Worm (Caenorhabditis elegans) whole organism, late embryonic: ENCODE results near the gene ges-1.

Experiments used
- ceh-19 ChIP-seq: fragments of 200-800 bp; sonication (Bioruptor generic); optimal IDR thresholded peaks from 2 replicates; lab custom pipeline; 2018; ENCODE audit warnings: mild to moderate bottlenecking, missing genetic modification characterization, missing compliant biosample characterization
- ceh-48 ChIP-seq: sonication (generic microtip); optimal IDR thresholded peaks from 2 replicates; lab custom pipeline; 2016; ENCODE audit warnings: missing genetic modification characterization, inconsistent platforms, missing compliant biosample characterization
- dve-1 ChIP-seq: sonication (generic microtip); optimal IDR thresholded peaks from 2 replicates; lab custom pipeline; 2017; ENCODE audit warnings: antibody characterized with exemption, mild to moderate bottlenecking, missing genetic modification characterization, missing compliant biosample characterization
- ets-4 ChIP-seq: sonication (generic microtip); optimal IDR thresholded peaks from 2 replicates; lab custom pipeline; 2016; ENCODE audit warnings: missing genetic modification characterization, missing compliant biosample characterization
- fkh-10 ChIP-seq: fragments of 150-350 bp; optimal IDR thresholded peaks from 2 replicates; lab custom pipeline; 2014; ENCODE audit warnings: missing biosample characterization, missing genetic modification reagents, missing genetic modification characterization
- fkh-6 ChIP-seq: sonication (generic microtip); optimal IDR thresholded peaks from 2 replicates; lab custom pipeline; 2016; ENCODE audit warnings: missing genetic modification characterization, missing compliant biosample characterization
- lin-11 ChIP-seq: fragments of 200-800 bp; sonication (Bioruptor generic); optimal IDR thresholded peaks from 2 replicates; lab custom pipeline; 2018; ENCODE audit warnings: mild to moderate bottlenecking, missing genetic modification characterization, missing compliant biosample characterization
- madf-2 ChIP-seq: sonication (generic microtip); optimal IDR thresholded peaks from 2 replicates; lab custom pipeline; 2017; ENCODE audit warnings: missing genetic modification characterization, missing compliant biosample characterization
- nhr-11 ChIP-seq: fragments of 150-350 bp; optimal IDR thresholded peaks from 2 replicates; lab custom pipeline; 2014; ENCODE audit warnings: missing biosample characterization, missing genetic modification characterization
- pha-4 ChIP-seq: fragments of 150-350 bp; optimal IDR thresholded peaks from 2 replicates; lab custom pipeline; 2018; ENCODE audit warnings: missing biosample characterization, missing genetic modification reagents, missing genetic modification characterization
- ref-2 ChIP-seq: sonication (generic microtip); optimal IDR thresholded peaks from 2 replicates; lab custom pipeline; 2016; ENCODE audit warnings: missing genetic modification characterization, missing compliant biosample characterization
- tbx-2 ChIP-seq: sonication (generic microtip); optimal IDR thresholded peaks from 2 replicates; lab custom pipeline; 2016; ENCODE audit warnings: missing genetic modification characterization, missing compliant biosample characterization
- unc-42 ChIP-seq: sonication (generic microtip); optimal IDR thresholded peaks from 2 replicates; lab custom pipeline; 2016; ENCODE audit warnings: missing genotype, missing genetic modification characterization, missing compliant biosample characterization

DNA sequence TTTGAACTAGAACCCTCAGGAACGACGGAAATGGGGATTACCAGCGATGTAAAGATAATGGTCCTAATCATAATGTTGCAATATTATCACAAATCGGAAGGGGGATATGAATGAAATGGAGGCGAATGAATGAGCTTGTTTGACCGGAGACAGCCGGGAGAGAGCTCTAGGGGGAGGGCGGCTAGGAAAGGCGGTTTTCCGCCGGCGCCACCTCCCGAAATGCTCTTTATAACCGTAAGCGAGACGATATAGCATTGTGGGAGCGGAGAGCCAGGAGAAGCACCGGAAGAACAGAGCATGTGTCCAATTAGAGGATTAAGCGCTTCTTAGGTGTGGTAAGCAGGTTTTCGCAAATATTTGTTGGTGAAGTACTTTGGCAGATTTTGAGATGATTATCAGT is 6.3 kb downstream of the ges-1 start, which contains the start of gene R12A1.3:
- TF ChIP-seq madf-2 (no peak), ceh-19 (GFP tag; lab: Kevin White, UChicago) (no peak), fkh-6 (tag; lab: Kevin White, UChicago) (no peak), dve-1 (tag; lab: Kevin White, UChicago) (no peak), fkh-10 (GFP tag; lab: Kevin White, UChicago) (no peak), ceh-48 (tag; lab: Kevin White, UChicago) (no peak), ets-4 (no peak), lin-11 (no peak), unc-42 (tag; lab: Kevin White, UChicago) (no peak), tbx-2 (tag; lab: Kevin White, UChicago) (no peak), ref-2 (no peak), pha-4 (no peak), nhr-11 (tag; lab: Kevin White, UChicago) (no peak)
